Fruit fly (Drosophila melanogaster) whole organism, embryonic: Measurements from ENCODE around the gene Fer3.

Experiments
- Antp ChIP-seq: fragments of 200-800 bp; sonication (Bioruptor generic); optimal IDR thresholded peaks from 3 replicates; lab custom pipeline; 2016; ENCODE audit warnings: missing biosample characterization, missing genetic modification characterization
- BtbVII ChIP-seq: fragments of 200-800 bp; sonication (Bioruptor generic); optimal IDR thresholded peaks from 3 replicates; lab custom pipeline; 2017; ENCODE audit warnings: missing biosample characterization, mild to moderate bottlenecking, missing genetic modification characterization
- CG10366 ChIP-seq: fragments of 200-800 bp; sonication (Bioruptor generic); IDR thresholded peaks from 2 replicates; pipeline ENCODE4 v1.3.6; 2022; ENCODE audit warnings: missing biosample characterization, missing genetic modification characterization
- CG10565 ChIP-seq: fragments of 200-800 bp; sonication (Bioruptor generic); optimal IDR thresholded peaks from 3 replicates; lab custom pipeline; 2016; ENCODE audit warnings: missing biosample characterization, mild to moderate bottlenecking, missing genetic modification characterization
- CG11696 ChIP-seq: fragments of 200-800 bp; sonication (Bioruptor generic); IDR thresholded peaks from 2 replicates; pipeline ENCODE4 v1.3.6; 2022; ENCODE audit warnings: missing biosample characterization, missing genetic modification characterization
- CG12071 ChIP-seq: fragments of 200-800 bp; sonication (Bioruptor generic); optimal IDR thresholded peaks from 3 replicates; lab custom pipeline; 2018; ENCODE audit warnings: missing biosample characterization, mild to moderate bottlenecking, missing genetic modification characterization
- CG12659 ChIP-seq: fragments of 200-800 bp; sonication (Bioruptor generic); optimal IDR thresholded peaks from 3 replicates; lab custom pipeline; 2017; ENCODE audit warnings: mild to moderate bottlenecking, missing biosample characterization, missing genetic modification reagents, missing genetic modification characterization
- CG13123 ChIP-seq: fragments of 200-800 bp; sonication (Bioruptor generic); optimal IDR thresholded peaks from 2 replicates; lab custom pipeline; 2016; ENCODE audit warnings: missing biosample characterization, missing genetic modification characterization
- CG13775 ChIP-seq: fragments of 200-800 bp; sonication (Bioruptor generic); optimal IDR thresholded peaks from 3 replicates; lab custom pipeline; 2017; ENCODE audit warnings: missing biosample characterization, mild to moderate bottlenecking, missing genetic modification characterization
- CG13894 ChIP-seq: fragments of 200-800 bp; sonication (Bioruptor generic); optimal IDR thresholded peaks from 3 replicates; lab custom pipeline; 2018; ENCODE audit warnings: missing biosample characterization, mild to moderate bottlenecking, missing genetic modification characterization, moderate library complexity
- CG15073 ChIP-seq: fragments of 200-800 bp; sonication (Bioruptor generic); optimal IDR thresholded peaks from 2 replicates; lab custom pipeline; 2016; ENCODE audit warnings: missing biosample characterization, missing genetic modification characterization
- CG18476 ChIP-seq: fragments of 200-800 bp; sonication (Bioruptor generic); optimal IDR thresholded peaks from 2 replicates; lab custom pipeline; 2016; ENCODE audit warnings: missing biosample characterization, mild to moderate bottlenecking, missing genetic modification characterization
- CG2678 ChIP-seq: fragments of 200-800 bp; sonication (Bioruptor generic); optimal IDR thresholded peaks from 3 replicates; lab custom pipeline; 2019; ENCODE audit warnings: missing biosample characterization, mild to moderate bottlenecking, missing genetic modification characterization, moderate library complexity
- CG2875 ChIP-seq: fragments of 200-800 bp; sonication (Bioruptor generic); optimal IDR thresholded peaks from 2 replicates; lab custom pipeline; 2017; ENCODE audit warnings: missing biosample characterization, mild to moderate bottlenecking, missing genetic modification characterization, missing genetic modification reagents
- CG3163 ChIP-seq: fragments of 200-800 bp; sonication (Bioruptor generic); optimal IDR thresholded peaks from 3 replicates; lab custom pipeline; 2016; ENCODE audit warnings: missing biosample characterization, missing genetic modification characterization
- CG33557 ChIP-seq: fragments of 200-800 bp; sonication (Bioruptor generic); optimal IDR thresholded peaks from 2 replicates; lab custom pipeline; 2019; ENCODE audit warnings: missing biosample characterization, mild to moderate bottlenecking, missing genetic modification characterization, moderate library complexity
- CG34376 ChIP-seq: fragments of 200-800 bp; sonication (Bioruptor generic); optimal IDR thresholded peaks from 2 replicates; lab custom pipeline; 2018; ENCODE audit warnings: missing biosample characterization, mild to moderate bottlenecking, missing genetic modification characterization
- CG4854 ChIP-seq: fragments of 200-800 bp; sonication (Bioruptor generic); optimal IDR thresholded peaks from 2 replicates; lab custom pipeline; 2016; ENCODE audit warnings: missing biosample characterization, missing genetic modification characterization, inconsistent platforms
- CG5180 ChIP-seq: fragments of 200-800 bp; sonication (Bioruptor generic); optimal IDR thresholded peaks from 3 replicates; lab custom pipeline; 2017; ENCODE audit warnings: missing biosample characterization, missing genetic modification characterization, mild to moderate bottlenecking, moderate library complexity, missing genetic modification reagents
- CG6254 ChIP-seq: fragments of 200-800 bp; sonication (Bioruptor generic); optimal IDR thresholded peaks from 3 replicates; lab custom pipeline; 2017; ENCODE audit warnings: mild to moderate bottlenecking, missing biosample characterization, missing genetic modification reagents, missing genetic modification characterization
- CG7271 ChIP-seq: fragments of 200-800 bp; sonication (Bioruptor generic); optimal IDR thresholded peaks from 2 replicates; lab custom pipeline; 2018; ENCODE audit warnings: missing biosample characterization, mild to moderate bottlenecking, missing genetic modification characterization, moderate library complexity
- CG7745 ChIP-seq: fragments of 200-800 bp; sonication (Bioruptor generic); optimal IDR thresholded peaks from 2 replicates; lab custom pipeline; 2018; ENCODE audit warnings: missing biosample characterization, mild to moderate bottlenecking, missing genetic modification characterization, moderate library complexity
- CG7928 ChIP-seq: fragments of 200-800 bp; sonication (Bioruptor generic); optimal IDR thresholded peaks from 2 replicates; lab custom pipeline; 2017; ENCODE audit warnings: missing biosample characterization, mild to moderate bottlenecking, missing genetic modification characterization
- CG8281 ChIP-seq: fragments of 200-800 bp; sonication (Bioruptor generic); optimal IDR thresholded peaks from 2 replicates; lab custom pipeline; 2018; ENCODE audit warnings: missing biosample characterization, mild to moderate bottlenecking, missing genetic modification characterization, moderate library complexity
- CG9437 ChIP-seq: fragments of 200-800 bp; sonication (Bioruptor generic); optimal IDR thresholded peaks from 2 replicates; lab custom pipeline; 2018; ENCODE audit warnings: missing biosample characterization, mild to moderate bottlenecking, missing genetic modification characterization
- CG9609 ChIP-seq: fragments of 200-800 bp; sonication (Bioruptor generic); optimal IDR thresholded peaks from 3 replicates; lab custom pipeline; 2016; ENCODE audit warnings: missing biosample characterization, missing genetic modification characterization
- CG9932 ChIP-seq: fragments of 200-800 bp; sonication (Bioruptor generic); IDR thresholded peaks from 2 replicates; pipeline ENCODE4 v1.3.6; 2022; ENCODE audit warnings: missing biosample characterization, missing genetic modification characterization
- Elba2 ChIP-seq: fragments of 200-800 bp; sonication (Bioruptor generic); optimal IDR thresholded peaks from 3 replicates; lab custom pipeline; 2016; ENCODE audit warnings: missing biosample characterization, missing genetic modification characterization
- Fer1 ChIP-seq: fragments of 200-800 bp; sonication (Bioruptor generic); optimal IDR thresholded peaks from 2 replicates; lab custom pipeline; 2017; ENCODE audit warnings: missing biosample characterization, mild to moderate bottlenecking, missing genetic modification characterization
- HLH3B ChIP-seq: fragments of 200-800 bp; sonication (Bioruptor generic); IDR thresholded peaks from 2 replicates; pipeline ENCODE4 v1.3.6; 2022; ENCODE audit warnings: missing biosample characterization, missing genetic modification characterization
- Hey ChIP-seq: fragments of 200-800 bp; sonication (Bioruptor generic); optimal IDR thresholded peaks from 3 replicates; lab custom pipeline; 2018; ENCODE audit warnings: missing biosample characterization, mild to moderate bottlenecking, missing genetic modification characterization
- Max ChIP-seq: fragments of 200-800 bp; sonication (Bioruptor generic); optimal IDR thresholded peaks from 2 replicates; lab custom pipeline; 2016; ENCODE audit warnings: missing biosample characterization, mild to moderate bottlenecking, missing genetic modification characterization
- NC2α ChIP-seq: fragments of 200-800 bp; sonication (Bioruptor generic); optimal IDR thresholded peaks from 2 replicates; lab custom pipeline; 2016; ENCODE audit warnings: missing biosample characterization, missing genetic modification characterization
- NC2β ChIP-seq: fragments of 200-800 bp; sonication (Bioruptor generic); optimal IDR thresholded peaks from 2 replicates; lab custom pipeline; 2016; ENCODE audit warnings: missing biosample characterization, missing genetic modification characterization
- ac ChIP-seq: fragments of 200-800 bp; sonication (Bioruptor generic); optimal IDR thresholded peaks from 3 replicates; lab custom pipeline; 2017; ENCODE audit warnings: missing biosample characterization, mild to moderate bottlenecking, missing genetic modification characterization
- ap ChIP-seq: fragments of 200-800 bp; sonication (Bioruptor generic); IDR thresholded peaks from 2 replicates; pipeline ENCODE4 v1.3.6; 2022; ENCODE audit warnings: missing biosample characterization, missing genetic modification characterization
- az2 ChIP-seq: fragments of 200-800 bp; sonication (Bioruptor generic); optimal IDR thresholded peaks from 3 replicates; lab custom pipeline; 2016; ENCODE audit warnings: missing biosample characterization, missing genetic modification characterization
- cas ChIP-seq: fragments of 200-800 bp; sonication (Bioruptor generic); IDR thresholded peaks from 2 replicates; pipeline ENCODE4 v1.3.6; 2022; ENCODE audit warnings: missing biosample characterization, missing genetic modification characterization
- chn ChIP-seq: fragments of 200-800 bp; sonication (Bioruptor generic); optimal IDR thresholded peaks from 2 replicates; lab custom pipeline; 2016; ENCODE audit warnings: missing biosample characterization, missing genetic modification characterization
- dimm ChIP-seq: fragments of 200-800 bp; sonication (Bioruptor generic); IDR thresholded peaks from 2 replicates; pipeline ENCODE4 v1.3.6; 2022; ENCODE audit warnings: missing biosample characterization, missing genetic modification characterization
- dysf ChIP-seq: fragments of 200-800 bp; sonication (Bioruptor generic); IDR thresholded peaks from 3 replicates; pipeline ENCODE4 v1.3.6; 2022; ENCODE audit warnings: missing biosample characterization, missing genetic modification characterization
- fd3F ChIP-seq: fragments of 200-800 bp; sonication (Bioruptor generic); optimal IDR thresholded peaks from 2 replicates; lab custom pipeline; 2018; ENCODE audit warnings: missing biosample characterization, mild to moderate bottlenecking, missing genetic modification characterization, moderate library complexity
- gce ChIP-seq: fragments of 200-800 bp; sonication (Bioruptor generic); IDR thresholded peaks from 3 replicates; pipeline ENCODE4 v1.3.6; 2022; ENCODE audit warnings: missing biosample characterization, missing genetic modification characterization
- grau ChIP-seq: fragments of 200-800 bp; optimal IDR thresholded peaks from 3 replicates; lab custom pipeline; 2019; ENCODE audit warnings: missing biosample characterization, mild to moderate bottlenecking, missing genetic modification characterization, moderate library complexity
- jing ChIP-seq: fragments of 200-800 bp; sonication (Bioruptor generic); optimal IDR thresholded peaks from 2 replicates; lab custom pipeline; 2018; ENCODE audit warnings: missing biosample characterization, mild to moderate bottlenecking, missing genetic modification characterization
- kay ChIP-seq: fragments of 200-800 bp; sonication (Bioruptor generic); optimal IDR thresholded peaks from 2 replicates; lab custom pipeline; 2016; ENCODE audit warnings: missing biosample characterization, missing genetic modification characterization
- mirr ChIP-seq: fragments of 200-800 bp; sonication (Bioruptor generic); optimal IDR thresholded peaks from 3 replicates; lab custom pipeline; 2018; ENCODE audit warnings: missing biosample characterization, mild to moderate bottlenecking, missing genetic modification characterization
- org-1 ChIP-seq: fragments of 200-800 bp; sonication (Bioruptor generic); optimal IDR thresholded peaks from 2 replicates; lab custom pipeline; 2017; ENCODE audit warnings: missing biosample characterization, missing genetic modification characterization
- schlank ChIP-seq: fragments of 200-800 bp; sonication (Bioruptor generic); optimal IDR thresholded peaks from 2 replicates; lab custom pipeline; 2018; ENCODE audit warnings: missing biosample characterization, mild to moderate bottlenecking, missing genetic modification characterization
- stwl ChIP-seq: fragments of 200-800 bp; sonication (Bioruptor generic); optimal IDR thresholded peaks from 3 replicates; lab custom pipeline; 2018; ENCODE audit warnings: missing biosample characterization, mild to moderate bottlenecking, missing genetic modification characterization, moderate library complexity
- sug ChIP-seq: fragments of 200-800 bp; optimal IDR thresholded peaks from 2 replicates; lab custom pipeline; 2019; ENCODE audit warnings: missing biosample characterization, mild to moderate bottlenecking, missing genetic modification characterization, moderate library complexity
- zfh2 ChIP-seq: fragments of 200-800 bp; sonication (Bioruptor generic); optimal IDR thresholded peaks from 2 replicates; lab custom pipeline; 2016; ENCODE audit warnings: missing biosample characterization, missing genetic modification characterization

Fer3 gene

dm6 chr3R:11688055-11688454 is 6.1 kb downstream of the Fer3 start, which contains the start of gene CG6834 (continued):
- TF ChIP-seq CG11696 (GFP tag; lab: Robert Waterston, UW) (no peak), az2 (GFP tag; lab: Kevin White, UChicago) (no peak), chn (no peak), CG12659 (no peak), CG10366 (GFP tag; lab: Robert Waterston, UW) (no peak), CG2678 (tag; lab: Kevin White, UChicago) (peak; percentile 34), org-1 (GFP tag; lab: Kevin White, UChicago) (no peak), NC2α (GFP tag; lab: Kevin White, UChicago) (no peak), jing (GFP tag; lab: Kevin White, UChicago) (no peak), CG13775 (GFP tag; lab: Kevin White, UChicago) (no peak), Hey (no peak), fd3F (GFP tag; lab: Kevin White, UChicago) (no peak), CG18476 (no peak), CG12071 (peak; percentile 12), CG7271 (tag; lab: Kevin White, UChicago) (no peak), cas (GFP tag; lab: Robert Waterston, UW) (no peak), BtbVII (GFP tag; lab: Kevin White, UChicago) (peak; percentile 47), CG8281 (tag; lab: Kevin White, UChicago) (no peak), CG13894 (tag; lab: Kevin White, UChicago) (no peak), grau (no peak), dysf (GFP tag; lab: Robert Waterston, UW) (no peak), CG3163 (GFP tag; lab: Kevin White, UChicago) (no peak), sug (tag; lab: Kevin White, UChicago) (peak; percentile 96), CG5180 (GFP tag; lab: Kevin White, UChicago) (no peak), ac (GFP tag; lab: Kevin White, UChicago) (no peak), CG7928 (GFP tag; lab: Kevin White, UChicago) (no peak), CG9437 (no peak), stwl (tag; lab: Kevin White, UChicago) (no peak), CG15073 (GFP tag; lab: Kevin White, UChicago) (no peak), NC2β (GFP tag; lab: Kevin White, UChicago) (no peak), mirr (peak; percentile 76), gce (GFP tag; lab: Robert Waterston, UW) (no peak), schlank (tag; lab: Kevin White, UChicago) (no peak), CG34376 (GFP tag; lab: Kevin White, UChicago) (peak; percentile 74), CG13123 (no peak), dimm (GFP tag; lab: Robert Waterston, UW) (no peak), CG10565 (no peak), ap (GFP tag; lab: Robert Waterston, UW) (no peak), CG33557 (peak; percentile 53), zfh2 (GFP tag; lab: Kevin White, UChicago) (no peak), CG6254 (GFP tag; lab: Kevin White, UChicago) (no peak), Max (GFP tag; lab: Kevin White, UChicago) (no peak), HLH3B (GFP tag; lab: Robert Waterston, UW) (no peak), CG4854 (GFP tag; lab: Kevin White, UChicago) (no peak), Elba2 (GFP tag; lab: Kevin White, UChicago) (no peak), CG2875 (GFP tag; lab: Kevin White, UChicago) (no peak), CG9609 (GFP tag; lab: Kevin White, UChicago) (no peak), Antp (GFP tag; lab: Kevin White, UChicago) (no peak), CG9932 (GFP tag; lab: Robert Waterston, UW) (no peak), kay (no peak), Fer1 (GFP tag; lab: Kevin White, UChicago) (peak; percentile 31), CG7745 (tag; lab: Kevin White, UChicago) (peak; percentile 9)
